Worm (Caenorhabditis elegans) whole organism, young adult: ENCODE measurements around the gene Y4C6B.4.

ENCODE experiments used
- F49E8.2 ChIP-seq: sonication (generic microtip); optimal IDR thresholded peaks from 3 replicates; lab custom pipeline; 2017; ENCODE audit warnings: missing genetic modification characterization, mild to moderate bottlenecking, missing compliant biosample characterization, antibody characterized with exemption, moderate library complexity; ENCODE audit not compliant: insufficient read depth
- ama-1 ChIP-seq, 3 experiments: fragments of 150-350 bp in 1 of 3; sonication (generic microtip) in 2 of 3; optimal IDR thresholded peaks; 2 replicates each; lab custom pipeline; 2014 to 2018; ENCODE audit warnings: missing biosample characterization in 2 of 3, missing genetic modification characterization in 2 of 3, missing genetic modification reagents in 2 of 3
- ceh-40 ChIP-seq: fragments of 200-800 bp; sonication (Bioruptor generic); IDR thresholded peaks from 2 replicates; pipeline ENCODE4 v1.3.6; 2022; ENCODE audit warnings: missing genetic modification characterization, missing compliant biosample characterization
- sdz-38 ChIP-seq: sonication (generic microtip); optimal IDR thresholded peaks from 2 replicates; lab custom pipeline; 2016; ENCODE audit warnings: missing genotype, missing genetic modification characterization, missing compliant biosample characterization
- snpc-1.3 ChIP-seq: sonication (generic microtip); optimal IDR thresholded peaks from 2 replicates; lab custom pipeline; 2017; ENCODE audit warnings: missing genetic modification characterization, mild to moderate bottlenecking, missing compliant biosample characterization, antibody characterized with exemption, moderate library complexity, missing genotype, missing genetic modification reagents; ENCODE audit not compliant: insufficient read depth
- unc-62 ChIP-seq: fragments of 150-350 bp; optimal IDR thresholded peaks from 2 replicates; lab custom pipeline; 2014; ENCODE audit warnings: missing biosample characterization, missing genetic modification reagents, missing genetic modification characterization

DNA sequence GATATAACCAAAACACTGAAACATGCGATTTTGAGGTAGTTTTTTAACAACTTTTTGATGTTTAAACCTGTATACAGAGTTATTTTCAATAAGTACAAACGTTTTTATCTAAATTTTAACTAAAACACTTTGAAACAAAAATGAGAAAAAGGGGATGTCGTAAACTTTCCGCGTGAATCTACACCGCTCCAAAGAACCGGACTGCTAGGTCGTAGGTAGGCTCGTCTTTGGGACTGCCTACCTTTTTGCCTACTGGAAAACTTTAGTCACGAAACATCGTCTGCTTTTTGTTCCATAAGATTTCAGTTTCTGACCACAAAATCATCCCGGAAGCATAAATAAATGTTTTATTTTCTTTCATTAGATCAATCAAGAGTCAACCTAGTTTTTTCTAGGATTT lies 35.0 kb upstream of the Y4C6B.4 start:
- no peak for TF ChIP-seq ama-1 (optimal IDR thresholded peaks at IDR 0.05; lab: Kevin White, UChicago)
- TF ChIP-seq ama-1 (GFP tag; optimal IDR thresholded peaks at IDR 0.05; lab: Kevin White, UChicago) = no peak
- no peak for TF ChIP-seq sdz-38 (tag; lab: Kevin White, UChicago)
- TF ChIP-seq snpc-1.3 (tag; lab: Kevin White, UChicago) = no peak
- TF ChIP-seq F49E8.2 (tag; lab: Kevin White, UChicago) = no peak
- no peak for TF ChIP-seq ceh-40
- no peak for TF ChIP-seq unc-62 (GFP tag; lab: Kevin White, UChicago)
